Worm (Caenorhabditis elegans) whole organism, late embryonic: ENCODE data around the gene shw-1.

Experiments used
- Y22D7AL.16 ChIP-seq: sonication (generic microtip); optimal IDR thresholded peaks from 2 replicates; lab custom pipeline; 2016; ENCODE audit warnings: missing genetic modification characterization, missing compliant biosample characterization
- ceh-18 ChIP-seq: sonication (generic microtip); optimal IDR thresholded peaks from 2 replicates; lab custom pipeline; 2016; ENCODE audit warnings: missing genetic modification characterization, missing compliant biosample characterization
- ceh-22 ChIP-seq: sonication (generic microtip); optimal IDR thresholded peaks from 2 replicates; lab custom pipeline; 2017; ENCODE audit warnings: missing biosample characterization, missing genetic modification characterization
- dmd-4 ChIP-seq: sonication (generic microtip); optimal IDR thresholded peaks from 2 replicates; lab custom pipeline; 2016; ENCODE audit warnings: borderline replicate concordance, missing genetic modification characterization, missing compliant biosample characterization
- lin-11 ChIP-seq: fragments of 200-800 bp; sonication (Bioruptor generic); optimal IDR thresholded peaks from 2 replicates; lab custom pipeline; 2018; ENCODE audit warnings: mild to moderate bottlenecking, missing genetic modification characterization, missing compliant biosample characterization
- madf-2 ChIP-seq: sonication (generic microtip); optimal IDR thresholded peaks from 2 replicates; lab custom pipeline; 2017; ENCODE audit warnings: missing genetic modification characterization, missing compliant biosample characterization
- nhr-11 ChIP-seq: fragments of 150-350 bp; optimal IDR thresholded peaks from 2 replicates; lab custom pipeline; 2014; ENCODE audit warnings: missing biosample characterization, missing genetic modification characterization
- pha-4 ChIP-seq: fragments of 150-350 bp; optimal IDR thresholded peaks from 2 replicates; lab custom pipeline; 2018; ENCODE audit warnings: missing biosample characterization, missing genetic modification reagents, missing genetic modification characterization
- unc-86 ChIP-seq: sonication (generic microtip); optimal IDR thresholded peaks from 2 replicates; lab custom pipeline; 2016; ENCODE audit warnings: missing genetic modification characterization, missing compliant biosample characterization

ce11 chrII:8328820-8329339 lies 7.6 kb upstream of the shw-1 start, which contains the start of gene hel-1:
- TF ChIP-seq ceh-18 (tag; lab: Kevin White, UChicago) (peak; percentile 90), nhr-11 (no peak), madf-2 (tag; lab: Kevin White, UChicago) (peak; percentile 30), dmd-4 (tag; lab: Kevin White, UChicago) (no peak), ceh-22 (tag; lab: Kevin White, UChicago) (no peak), lin-11 (tag; lab: Kevin White, UChicago) (no peak), unc-86 (tag; lab: Kevin White, UChicago) (no peak), Y22D7AL.16 (tag; lab: Kevin White, UChicago) (no peak), pha-4 (tag; lab: Kevin White, UChicago) (no peak)
